Worm (Caenorhabditis elegans): ENCODE results near the gene K07D4.2.

K07D4.2 gene

ce11 chrII:4007972-4008371 lies 37.3 kb downstream of the K07D4.2 start:
- TF ChIP-seq nhr-237 (tag; optimal IDR thresholded peaks at IDR 0.05) (no peak), sptf-1 (tag; optimal IDR thresholded peaks at IDR 0.05) (no peak), lin-32 (GFP tag; optimal IDR thresholded peaks at IDR 0.05) (no peak), cnd-1 (tag; optimal IDR thresholded peaks at IDR 0.05) (no peak), ces-1 (GFP tag; optimal IDR thresholded peaks at IDR 0.05) (no peak), flh-1 (GFP tag; optimal IDR thresholded peaks at IDR 0.05) (no peak), zip-8 (tag; optimal IDR thresholded peaks at IDR 0.05) (no peak), lin-13 (tag; optimal IDR thresholded peaks at IDR 0.05) (no peak), nhr-2 (tag; optimal IDR thresholded peaks at IDR 0.05) (no peak)

- TF ChIP-seq mls-2 (tag; optimal IDR thresholded peaks at IDR 0.05): no peak
Observed at ce11 chrII:4004614-4005013, 40.7 kb downstream of the K07D4.2 start, which contains the start of gene ephx-1. Gene ephx-1, plus strand, starts transcription at chrII:4004914.

ce11 chrII:4002134-4002533 lies 43.2 kb downstream of the K07D4.2 start:
- peak; percentile 53 for TF ChIP-seq ces-1 (GFP tag; optimal IDR thresholded peaks at IDR 0.05)
- no peak for TF ChIP-seq cnd-1 (tag; optimal IDR thresholded peaks at IDR 0.05)
- TF ChIP-seq pha-4 (tag; optimal IDR thresholded peaks at IDR 0.05): peak; percentile 32
- no peak for TF ChIP-seq nhr-76 (tag; optimal IDR thresholded peaks at IDR 0.05)
- no peak for TF ChIP-seq nhr-2 (tag; optimal IDR thresholded peaks at IDR 0.05)
- no peak for TF ChIP-seq ceh-39 (tag; optimal IDR thresholded peaks at IDR 0.05)
- TF ChIP-seq sptf-1 (tag; optimal IDR thresholded peaks at IDR 0.05): no peak

- TF ChIP-seq zip-8 (tag; optimal IDR thresholded peaks at IDR 0.05) (no peak), hlh-1 (tag; optimal IDR thresholded peaks at IDR 0.05) (no peak), nhr-76 (tag; optimal IDR thresholded peaks at IDR 0.05) (no peak), unc-39 (tag; optimal IDR thresholded peaks at IDR 0.05) (no peak), M03D4.4 (tag; optimal IDR thresholded peaks at IDR 0.05) (no peak), unc-62 (GFP tag; optimal IDR thresholded peaks at IDR 0.05) (no peak), mls-2 (tag; optimal IDR thresholded peaks at IDR 0.05) (no peak), ham-2 (GFP tag; optimal IDR thresholded peaks at IDR 0.05) (no peak), nhr-2 (tag; optimal IDR thresholded peaks at IDR 0.05) (no peak), ceh-43 (GFP tag; optimal IDR thresholded peaks at IDR 0.05) (no peak), mab-5 (tag; optimal IDR thresholded peaks at IDR 0.05) (no peak), ceh-83 (GFP tag; optimal IDR thresholded peaks at IDR 0.05) (no peak), ztf-11 (tag; optimal IDR thresholded peaks at IDR 0.05) (no peak), drap-1 (GFP tag; optimal IDR thresholded peaks at IDR 0.05) (no peak), elt-3 (tag; optimal IDR thresholded peaks at IDR 0.05) (no peak), ceh-39 (tag; optimal IDR thresholded peaks at IDR 0.05) (no peak), pha-4 (tag; optimal IDR thresholded peaks at IDR 0.05) (no peak)
Observed at ce11 chrII:4000430-4000829, 44.9 kb downstream of the K07D4.2 start.

ce11 chrII:3999537-3999936 lies 45.8 kb downstream of the K07D4.2 start:
- no peak for TF ChIP-seq nhr-237 (tag; optimal IDR thresholded peaks at IDR 0.05)
- peak; percentile 51 for TF ChIP-seq M03D4.4 (tag; optimal IDR thresholded peaks at IDR 0.05)
- TF ChIP-seq drap-1 (GFP tag; optimal IDR thresholded peaks at IDR 0.05): peak; percentile 36
- peak; percentile 94 for TF ChIP-seq ces-1 (GFP tag; optimal IDR thresholded peaks at IDR 0.05)
- TF ChIP-seq lin-32 (GFP tag; optimal IDR thresholded peaks at IDR 0.05): peak; percentile 48
- peak; percentile 39 for TF ChIP-seq unc-120 (tag; optimal IDR thresholded peaks at IDR 0.05; ENCODE audit: poor library complexity, severe bottlenecking)
- no peak for TF ChIP-seq ceh-39 (tag; optimal IDR thresholded peaks at IDR 0.05)
- peak; percentile 81 for TF ChIP-seq sptf-1 (tag; optimal IDR thresholded peaks at IDR 0.05)
- TF ChIP-seq mls-2 (tag; optimal IDR thresholded peaks at IDR 0.05): peak; percentile 83
- peak; percentile 6 for TF ChIP-seq mep-1 (tag; optimal IDR thresholded peaks at IDR 0.05)
- TF ChIP-seq cnd-1 (tag; optimal IDR thresholded peaks at IDR 0.05): peak; percentile 55
- peak; percentile 15 for TF ChIP-seq ztf-11 (tag; optimal IDR thresholded peaks at IDR 0.05)
- TF ChIP-seq lin-13 (tag; optimal IDR thresholded peaks at IDR 0.05): no peak
- peak; percentile 52 for TF ChIP-seq ceh-43 (GFP tag; optimal IDR thresholded peaks at IDR 0.05)

ce11 chrII:3996005-3996404 lies 49.3 kb downstream of the K07D4.2 start, which contains the start of gene clc-22:
Gene clc-22, minus strand, starts transcription at chrII:3996075.
- no peak for TF ChIP-seq ceh-43 (GFP tag; optimal IDR thresholded peaks at IDR 0.05)
- TF ChIP-seq zip-8 (tag; optimal IDR thresholded peaks at IDR 0.05): no peak
- TF ChIP-seq ceh-39 (tag; optimal IDR thresholded peaks at IDR 0.05): no peak
- no peak for TF ChIP-seq flh-1 (GFP tag; optimal IDR thresholded peaks at IDR 0.05)
- TF ChIP-seq bed-3 (GFP tag; optimal IDR thresholded peaks at IDR 0.05): no peak
- TF ChIP-seq lin-32 (GFP tag; optimal IDR thresholded peaks at IDR 0.05): no peak
- TF ChIP-seq ztf-11 (tag; optimal IDR thresholded peaks at IDR 0.05): no peak
- no peak for TF ChIP-seq nhr-237 (tag; optimal IDR thresholded peaks at IDR 0.05)
- TF ChIP-seq ces-1 (GFP tag; optimal IDR thresholded peaks at IDR 0.05): no peak
- TF ChIP-seq nhr-28 (tag; optimal IDR thresholded peaks at IDR 0.05): no peak
- TF ChIP-seq snpc-4 (tag; optimal IDR thresholded peaks at IDR 0.05): no peak
- TF ChIP-seq unc-62 (GFP tag; optimal IDR thresholded peaks at IDR 0.05): no peak
- TF ChIP-seq unc-39 (tag; optimal IDR thresholded peaks at IDR 0.05): no peak
- TF ChIP-seq lsy-2 (tag; optimal IDR thresholded peaks at IDR 0.05): no peak
- TF ChIP-seq elt-3 (tag; optimal IDR thresholded peaks at IDR 0.05): no peak
- TF ChIP-seq mep-1 (tag; optimal IDR thresholded peaks at IDR 0.05): no peak
- TF ChIP-seq mab-5 (tag; optimal IDR thresholded peaks at IDR 0.05): no peak
- no peak for TF ChIP-seq blmp-1 (tag; optimal IDR thresholded peaks at IDR 0.05)
- TF ChIP-seq sem-2 (GFP tag; optimal IDR thresholded peaks at IDR 0.05): no peak
- no peak for TF ChIP-seq drap-1 (GFP tag; optimal IDR thresholded peaks at IDR 0.05)
